Worm (Caenorhabditis elegans) whole organism, mixed stage, embryonic: ENCODE measurements around the gene B0432.8.

ENCODE experiments used
- blmp-1 ChIP-seq: fragments of 150-350 bp; optimal IDR thresholded peaks from 2 replicates; lab custom pipeline; 2014; ENCODE audit warnings: missing biosample characterization, missing genetic modification characterization
- ceh-43 ChIP-seq: fragments of 200-800 bp; sonication (Bioruptor generic); optimal IDR thresholded peaks from 2 replicates; lab custom pipeline; 2018; ENCODE audit warnings: mild to moderate bottlenecking, missing genetic modification characterization, moderate library complexity, missing compliant biosample characterization
- cnd-1 ChIP-seq: fragments of 200-800 bp; sonication (Bioruptor generic); optimal IDR thresholded peaks from 2 replicates; lab custom pipeline; 2018; ENCODE audit warnings: mild to moderate bottlenecking, missing genetic modification characterization, missing compliant biosample characterization
- elt-3 ChIP-seq: fragments of 150-350 bp; optimal IDR thresholded peaks from 2 replicates; lab custom pipeline; 2014; ENCODE audit warnings: missing biosample characterization, missing genetic modification characterization
- lsy-2 ChIP-seq: fragments of 150-350 bp; optimal IDR thresholded peaks from 2 replicates; lab custom pipeline; 2014; ENCODE audit warnings: missing biosample characterization, missing genetic modification characterization
- nhr-12 ChIP-seq: fragments of 150-350 bp; optimal IDR thresholded peaks from 2 replicates; lab custom pipeline; 2014; ENCODE audit warnings: missing biosample characterization, missing genetic modification characterization
- nhr-28 ChIP-seq: fragments of 150-350 bp; optimal IDR thresholded peaks from 2 replicates; lab custom pipeline; 2014; ENCODE audit warnings: missing biosample characterization, missing genetic modification characterization
- nhr-76 ChIP-seq: sonication (generic microtip); optimal IDR thresholded peaks from 2 replicates; lab custom pipeline; 2017; ENCODE audit warnings: missing biosample characterization, missing genetic modification characterization
- unc-39 ChIP-seq: fragments of 150-350 bp; optimal IDR thresholded peaks from 2 replicates; lab custom pipeline; 2014; ENCODE audit warnings: missing biosample characterization, missing genetic modification characterization

ce11 chrII:247736-248135 lies 30.8 kb downstream of the B0432.8 start:
- TF ChIP-seq nhr-12 (tag; lab: Kevin White, UChicago) (no peak), nhr-28 (tag; lab: Kevin White, UChicago) (no peak), lsy-2 (tag; lab: Kevin White, UChicago) (no peak), cnd-1 (no peak), blmp-1 (tag; lab: Kevin White, UChicago) (no peak), ceh-43 (GFP tag; lab: Kevin White, UChicago) (no peak), unc-39 (tag; lab: Kevin White, UChicago) (no peak), elt-3 (no peak), nhr-76 (tag; lab: Kevin White, UChicago) (no peak)
